Fruit fly (Drosophila melanogaster): ENCODE data around the gene SLIRP2.

Gene SLIRP2

dm6 chr3R:8670529-8671491 lies 19.9 kb downstream of the SLIRP2 start, which contains the start of gene p (continued):
- 0 out of 2 replicates have a peak, but pooled peaks have one; percentile 28 for TF ChIP-seq Atf6 (GFP tag; IDR thresholded peaks at IDR 0.05)
- TF ChIP-seq dan (GFP tag; IDR thresholded peaks at IDR 0.05) = no peak
- TF ChIP-seq bsh (GFP tag; optimal IDR thresholded peaks at IDR 0.05) = peak in 1 of 2 experiments; percentile 50
- no peak for TF ChIP-seq tup (GFP tag; optimal IDR thresholded peaks at IDR 0.05)
- peak; percentile 77 for TF ChIP-seq Med (GFP tag)
- TF ChIP-seq nerfin-1 (tag; optimal IDR thresholded peaks at IDR 0.05) = peak; percentile 57
- TF ChIP-seq mam (GFP tag; optimal IDR thresholded peaks at IDR 0.05) = peak; percentile 59
- peak; percentile 43 for TF ChIP-seq pum (GFP tag; optimal IDR thresholded peaks at IDR 0.05)
- no peak for TF ChIP-seq Lim3 (GFP tag; IDR thresholded peaks at IDR 0.05)
- TF ChIP-seq dmrt99B (tag; optimal IDR thresholded peaks at IDR 0.05) = peak; percentile 37
- peak; percentile 10 for TF ChIP-seq Ets65A (GFP tag)
- TF ChIP-seq Hr39 (optimal IDR thresholded peaks at IDR 0.05) = no peak
- TF ChIP-seq tap (tag; optimal IDR thresholded peaks at IDR 0.05) = peak; percentile 4
- TF ChIP-seq zf30C (GFP tag; optimal IDR thresholded peaks at IDR 0.05) = no peak
- peak; percentile 43 for TF ChIP-seq tin (GFP tag; optimal IDR thresholded peaks at IDR 0.05)
- peak; percentile 98 for TF ChIP-seq grn (GFP tag; optimal IDR thresholded peaks at IDR 0.05)
- no peak for TF ChIP-seq CG12104 (GFP tag; optimal IDR thresholded peaks at IDR 0.05)
- peak; percentile 19 for TF ChIP-seq CG7839 (tag; optimal IDR thresholded peaks at IDR 0.05)
- TF ChIP-seq CG15514 (GFP tag; optimal IDR thresholded peaks at IDR 0.05) = peak; percentile 4
- peak; percentile 7 for TF ChIP-seq CG3407 (GFP tag; optimal IDR thresholded peaks at IDR 0.05)
- TF ChIP-seq CG12942 (GFP tag; optimal IDR thresholded peaks at IDR 0.05) = peak; percentile 23
- TF ChIP-seq pzg (GFP tag; optimal IDR thresholded peaks at IDR 0.05) = peak; percentile 5
- peak; percentile 34 for TF ChIP-seq CG12071 (GFP tag; optimal IDR thresholded peaks at IDR 0.05)
- TF ChIP-seq CG9727 (GFP tag; optimal IDR thresholded peaks at IDR 0.05) = peak; percentile 37
- no peak for TF ChIP-seq Mrtf (GFP tag; IDR thresholded peaks at IDR 0.05)
- no peak for TF ChIP-seq CG14050 (GFP tag; IDR thresholded peaks at IDR 0.05)
- no peak for TF ChIP-seq twi (tag; optimal IDR thresholded peaks at IDR 0.05)
- no peak for TF ChIP-seq eyg (GFP tag; optimal IDR thresholded peaks at IDR 0.05)
- peak; percentile 43 for TF ChIP-seq CG12659 (GFP tag; optimal IDR thresholded peaks at IDR 0.05)
- TF ChIP-seq shn (GFP tag; optimal IDR thresholded peaks at IDR 0.05) = peak; percentile 39
- 0 out of 2 replicates have a peak, but pooled peaks have one; percentile 13 for TF ChIP-seq cas (GFP tag; IDR thresholded peaks at IDR 0.05)
- TF ChIP-seq nau (GFP tag; optimal IDR thresholded peaks at IDR 0.05) = peak; percentile 13

- peak; percentile 60 for TF ChIP-seq CG11504 (tag; optimal IDR thresholded peaks at IDR 0.05)
- no peak for TF ChIP-seq run (tag; optimal IDR thresholded peaks at IDR 0.05)
- TF ChIP-seq CG3065 (GFP tag; optimal IDR thresholded peaks at IDR 0.05) = no peak
- TF ChIP-seq Hr39 (optimal IDR thresholded peaks at IDR 0.05) = no peak
- TF ChIP-seq YL-1 (GFP tag; optimal IDR thresholded peaks at IDR 0.05) = peak; percentile 74
- no peak for TF ChIP-seq CG11247 (GFP tag; IDR thresholded peaks at IDR 0.05)
- peak; percentile 46 for TF ChIP-seq CG10147 (GFP tag; optimal IDR thresholded peaks at IDR 0.05)
- peak; percentile 34 for TF ChIP-seq dmrt11E (tag; optimal IDR thresholded peaks at IDR 0.05)
- peak; percentile 32 for TF ChIP-seq Hand (GFP tag; optimal IDR thresholded peaks at IDR 0.05)
- no peak for TF ChIP-seq CG10959 (GFP tag; IDR thresholded peaks at IDR 0.05)
- TF ChIP-seq CG4328 (GFP tag; optimal IDR thresholded peaks at IDR 0.05) = peak; percentile 37
- TF ChIP-seq CG15269 (tag; optimal IDR thresholded peaks at IDR 0.05) = peak; percentile 62
- no peak for TF ChIP-seq cad (GFP tag; optimal IDR thresholded peaks at IDR 0.05)
- TF ChIP-seq CG34422 (GFP tag; IDR thresholded peaks at IDR 0.05) = peak; percentile 55; the same call in 1 of the 3 replicates
- TF ChIP-seq CG30020 (tag; optimal IDR thresholded peaks at IDR 0.05) = peak; percentile 60
- TF ChIP-seq CG12299 (tag; optimal IDR thresholded peaks at IDR 0.05) = peak; percentile 58
- peak; percentile 1 for TF ChIP-seq Max (GFP tag; optimal IDR thresholded peaks at IDR 0.05)
- peak; percentile 62; the same call in 2 of the 3 replicates for TF ChIP-seq CG6791 (GFP tag; IDR thresholded peaks at IDR 0.05; ENCODE audit: partially characterized antibody)
- no peak for TF ChIP-seq CG3847 (GFP tag; IDR thresholded peaks at IDR 0.05)
Measured at dm6 chr3R:8673803-8674234, 22.9 kb downstream of the SLIRP2 start, which contains the start of gene mRpL19. TSS of gene mRpL19 (plus strand) at chr3R:8674109.

Measured in whole organism, embryonic.